Worm (Caenorhabditis elegans) whole organism, mixed stage, embryonic: ENCODE data around the gene zig-10.

Source experiments
- bed-3 ChIP-seq: fragments of 200-800 bp; sonication (Bioruptor generic); optimal IDR thresholded peaks from 3 replicates; lab custom pipeline; 2018; ENCODE audit warnings: mild to moderate bottlenecking, missing genetic modification characterization, moderate library complexity, missing compliant biosample characterization
- ceh-39 ChIP-seq: fragments of 150-350 bp; optimal IDR thresholded peaks from 2 replicates; lab custom pipeline; 2014; ENCODE audit warnings: missing biosample characterization, missing genetic modification characterization
- lsy-2 ChIP-seq: fragments of 150-350 bp; optimal IDR thresholded peaks from 2 replicates; lab custom pipeline; 2014; ENCODE audit warnings: missing biosample characterization, missing genetic modification characterization
- mls-2 ChIP-seq: sonication (generic microtip); optimal IDR thresholded peaks from 2 replicates; lab custom pipeline; 2016; ENCODE audit warnings: mild to moderate bottlenecking, missing genetic modification characterization, moderate library complexity, missing compliant biosample characterization
- nhr-237 ChIP-seq: fragments of 150-350 bp; optimal IDR thresholded peaks from 2 replicates; lab custom pipeline; 2014; ENCODE audit warnings: missing biosample characterization, missing genetic modification characterization
- nhr-28 ChIP-seq: fragments of 150-350 bp; optimal IDR thresholded peaks from 2 replicates; lab custom pipeline; 2014; ENCODE audit warnings: missing biosample characterization, missing genetic modification characterization
- nhr-76 ChIP-seq: sonication (generic microtip); optimal IDR thresholded peaks from 2 replicates; lab custom pipeline; 2017; ENCODE audit warnings: missing biosample characterization, missing genetic modification characterization
- pha-4 ChIP-seq: fragments of 150-350 bp; optimal IDR thresholded peaks from 2 replicates; lab custom pipeline; 2018; ENCODE audit warnings: missing biosample characterization, missing genetic modification reagents, missing genetic modification characterization
- snpc-4 ChIP-seq: fragments of 150-350 bp; optimal IDR thresholded peaks from 2 replicates; lab custom pipeline; 2014; ENCODE audit warnings: missing biosample characterization, missing genetic modification characterization
- sptf-1 ChIP-seq: sonication (generic microtip); optimal IDR thresholded peaks from 2 replicates; lab custom pipeline; 2017; ENCODE audit warnings: mild to moderate bottlenecking, missing genetic modification characterization, moderate library complexity, missing compliant biosample characterization
- unc-120 ChIP-seq: sonication (generic microtip); optimal IDR thresholded peaks from 2 replicates; lab custom pipeline; 2017; ENCODE audit warnings: missing genetic modification characterization, missing compliant biosample characterization; ENCODE audit not compliant: poor library complexity, severe bottlenecking
- unc-39 ChIP-seq: fragments of 150-350 bp; optimal IDR thresholded peaks from 2 replicates; lab custom pipeline; 2014; ENCODE audit warnings: missing biosample characterization, missing genetic modification characterization

DNA sequence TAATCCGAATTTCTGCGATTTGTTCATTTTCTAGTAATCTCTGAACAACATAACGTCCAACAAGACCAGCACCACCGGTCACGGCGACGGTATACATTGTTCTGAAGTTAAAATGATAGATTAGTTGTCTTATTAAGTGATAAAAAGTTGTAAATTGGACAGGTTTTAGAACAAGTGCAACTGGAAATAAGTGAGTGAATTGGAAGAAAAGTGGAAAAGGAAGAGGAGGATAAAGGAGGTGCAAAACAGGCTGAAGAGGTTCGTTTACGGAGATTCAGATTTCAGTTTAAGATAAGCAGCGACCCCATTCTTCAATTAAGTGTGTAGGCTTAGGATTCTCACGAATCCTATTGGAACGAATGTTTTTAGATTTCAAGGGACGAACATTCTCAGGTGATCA lies 39.6 kb upstream of the zig-10 start, which contains the start of gene C32D5.12:
- no peak for TF ChIP-seq snpc-4
- no peak for TF ChIP-seq unc-120 (tag; lab: Kevin White, UChicago)
- no peak for TF ChIP-seq unc-39 (tag; lab: Kevin White, UChicago)
- TF ChIP-seq nhr-237 (tag; lab: Kevin White, UChicago), result no peak
- no peak for TF ChIP-seq pha-4 (tag; lab: Kevin White, UChicago)
- no peak for TF ChIP-seq nhr-76 (tag; lab: Kevin White, UChicago)
- TF ChIP-seq sptf-1 (tag; lab: Kevin White, UChicago), result no peak
- TF ChIP-seq lsy-2 (tag; lab: Kevin White, UChicago), result no peak
- no peak for TF ChIP-seq nhr-28
- no peak for TF ChIP-seq ceh-39 (tag; lab: Kevin White, UChicago)
- no peak for TF ChIP-seq mls-2 (tag; lab: Kevin White, UChicago)
- no peak for TF ChIP-seq bed-3 (GFP tag; lab: Kevin White, UChicago)
